Worm (Caenorhabditis elegans) whole organism, mixed stage, embryonic: ENCODE results near the gene F47B8.18.

Experiments used
- M03D4.4 ChIP-seq: sonication (generic microtip); optimal IDR thresholded peaks from 2 replicates; lab custom pipeline; 2017; ENCODE audit warnings: mild to moderate bottlenecking, missing genetic modification characterization, missing compliant biosample characterization
- bed-3 ChIP-seq: fragments of 200-800 bp; sonication (Bioruptor generic); optimal IDR thresholded peaks from 3 replicates; lab custom pipeline; 2018; ENCODE audit warnings: mild to moderate bottlenecking, missing genetic modification characterization, moderate library complexity, missing compliant biosample characterization
- blmp-1 ChIP-seq: fragments of 150-350 bp; optimal IDR thresholded peaks from 2 replicates; lab custom pipeline; 2014; ENCODE audit warnings: missing biosample characterization, missing genetic modification characterization
- ceh-39 ChIP-seq: fragments of 150-350 bp; optimal IDR thresholded peaks from 2 replicates; lab custom pipeline; 2014; ENCODE audit warnings: missing biosample characterization, missing genetic modification characterization
- ceh-43 ChIP-seq: fragments of 200-800 bp; sonication (Bioruptor generic); optimal IDR thresholded peaks from 2 replicates; lab custom pipeline; 2018; ENCODE audit warnings: mild to moderate bottlenecking, missing genetic modification characterization, moderate library complexity, missing compliant biosample characterization
- ceh-83 ChIP-seq: fragments of 200-800 bp; sonication (Bioruptor generic); optimal IDR thresholded peaks from 2 replicates; lab custom pipeline; 2018; ENCODE audit warnings: mild to moderate bottlenecking, missing genetic modification characterization, missing compliant biosample characterization
- ces-1 ChIP-seq: fragments of 150-350 bp; optimal IDR thresholded peaks from 2 replicates; lab custom pipeline; 2014; ENCODE audit warnings: missing biosample characterization, missing genetic modification reagents, missing genetic modification characterization
- cnd-1 ChIP-seq: fragments of 200-800 bp; sonication (Bioruptor generic); optimal IDR thresholded peaks from 2 replicates; lab custom pipeline; 2018; ENCODE audit warnings: mild to moderate bottlenecking, missing genetic modification characterization, missing compliant biosample characterization
- drap-1 ChIP-seq: fragments of 200-800 bp; sonication (Bioruptor generic); optimal IDR thresholded peaks from 3 replicates; lab custom pipeline; 2018; ENCODE audit warnings: mild to moderate bottlenecking, missing genetic modification characterization, missing compliant biosample characterization
- elt-1 ChIP-seq: sonication (generic microtip); optimal IDR thresholded peaks from 2 replicates; lab custom pipeline; 2017; ENCODE audit warnings: missing genetic modification characterization, mild to moderate bottlenecking, missing compliant biosample characterization, antibody characterized with exemption, moderate library complexity, borderline replicate concordance; ENCODE audit not compliant: insufficient read depth
- elt-3 ChIP-seq: fragments of 150-350 bp; optimal IDR thresholded peaks from 2 replicates; lab custom pipeline; 2014; ENCODE audit warnings: missing biosample characterization, missing genetic modification characterization
- flh-1 ChIP-seq: fragments of 200-800 bp; sonication (Bioruptor generic); optimal IDR thresholded peaks from 2 replicates; lab custom pipeline; 2018; ENCODE audit warnings: mild to moderate bottlenecking, missing genetic modification characterization, moderate library complexity, missing compliant biosample characterization
- ham-2 ChIP-seq: fragments of 200-800 bp; sonication (Bioruptor generic); optimal IDR thresholded peaks from 2 replicates; lab custom pipeline; 2018; ENCODE audit warnings: mild to moderate bottlenecking, missing genetic modification characterization, missing compliant biosample characterization
- hlh-1 ChIP-seq: fragments of 150-350 bp; optimal IDR thresholded peaks from 2 replicates; lab custom pipeline; 2014; ENCODE audit warnings: missing biosample characterization, missing genetic modification reagents, missing genetic modification characterization
- lin-13 ChIP-seq: fragments of 150-350 bp; optimal IDR thresholded peaks from 2 replicates; lab custom pipeline; 2014; ENCODE audit warnings: missing biosample characterization, missing genetic modification characterization
- lin-32 ChIP-seq: fragments of 200-800 bp; sonication (Bioruptor generic); optimal IDR thresholded peaks from 2 replicates; lab custom pipeline; 2018; ENCODE audit warnings: mild to moderate bottlenecking, missing genetic modification characterization, missing compliant biosample characterization
- lsy-2 ChIP-seq: fragments of 150-350 bp; optimal IDR thresholded peaks from 2 replicates; lab custom pipeline; 2014; ENCODE audit warnings: missing biosample characterization, missing genetic modification characterization
- mab-5 ChIP-seq: fragments of 150-350 bp; optimal IDR thresholded peaks from 2 replicates; lab custom pipeline; 2014; ENCODE audit warnings: missing biosample characterization, missing genetic modification characterization
- mep-1 ChIP-seq: fragments of 150-350 bp; optimal IDR thresholded peaks from 2 replicates; lab custom pipeline; 2017; ENCODE audit warnings: missing biosample characterization, missing genetic modification reagents, missing genetic modification characterization, inconsistent platforms
- mls-2 ChIP-seq: sonication (generic microtip); optimal IDR thresholded peaks from 2 replicates; lab custom pipeline; 2016; ENCODE audit warnings: mild to moderate bottlenecking, missing genetic modification characterization, moderate library complexity, missing compliant biosample characterization
- nhr-12 ChIP-seq: fragments of 150-350 bp; optimal IDR thresholded peaks from 2 replicates; lab custom pipeline; 2014; ENCODE audit warnings: missing biosample characterization, missing genetic modification characterization
- nhr-2 ChIP-seq: fragments of 150-350 bp; optimal IDR thresholded peaks from 2 replicates; lab custom pipeline; 2014; ENCODE audit warnings: missing biosample characterization, missing genetic modification characterization
- nhr-237 ChIP-seq: fragments of 150-350 bp; optimal IDR thresholded peaks from 2 replicates; lab custom pipeline; 2014; ENCODE audit warnings: missing biosample characterization, missing genetic modification characterization
- nhr-28 ChIP-seq: fragments of 150-350 bp; optimal IDR thresholded peaks from 2 replicates; lab custom pipeline; 2014; ENCODE audit warnings: missing biosample characterization, missing genetic modification characterization
- nhr-76 ChIP-seq: sonication (generic microtip); optimal IDR thresholded peaks from 2 replicates; lab custom pipeline; 2017; ENCODE audit warnings: missing biosample characterization, missing genetic modification characterization
- pha-4 ChIP-seq: fragments of 150-350 bp; optimal IDR thresholded peaks from 2 replicates; lab custom pipeline; 2018; ENCODE audit warnings: missing biosample characterization, missing genetic modification reagents, missing genetic modification characterization
- sem-2 ChIP-seq: fragments of 200-800 bp; sonication (Bioruptor generic); optimal IDR thresholded peaks from 2 replicates; lab custom pipeline; 2018; ENCODE audit warnings: mild to moderate bottlenecking, missing genetic modification characterization, missing compliant biosample characterization
- snpc-4 ChIP-seq: fragments of 150-350 bp; optimal IDR thresholded peaks from 2 replicates; lab custom pipeline; 2014; ENCODE audit warnings: missing biosample characterization, missing genetic modification characterization
- sptf-1 ChIP-seq: sonication (generic microtip); optimal IDR thresholded peaks from 2 replicates; lab custom pipeline; 2017; ENCODE audit warnings: mild to moderate bottlenecking, missing genetic modification characterization, moderate library complexity, missing compliant biosample characterization
- tbx-8 ChIP-seq: fragments of 200-800 bp; sonication (Bioruptor generic); optimal IDR thresholded peaks from 2 replicates; lab custom pipeline; 2018; ENCODE audit warnings: mild to moderate bottlenecking, missing genetic modification characterization, moderate library complexity, missing compliant biosample characterization
- unc-120 ChIP-seq: sonication (generic microtip); optimal IDR thresholded peaks from 2 replicates; lab custom pipeline; 2017; ENCODE audit warnings: missing genetic modification characterization, missing compliant biosample characterization; ENCODE audit not compliant: poor library complexity, severe bottlenecking
- unc-39 ChIP-seq: fragments of 150-350 bp; optimal IDR thresholded peaks from 2 replicates; lab custom pipeline; 2014; ENCODE audit warnings: missing biosample characterization, missing genetic modification characterization
- unc-62 ChIP-seq: fragments of 150-350 bp; optimal IDR thresholded peaks from 2 replicates; lab custom pipeline; 2014; ENCODE audit warnings: missing biosample characterization, missing genetic modification reagents, missing genetic modification characterization
- zip-8 ChIP-seq: fragments of 150-350 bp; optimal IDR thresholded peaks from 2 replicates; lab custom pipeline; 2014; ENCODE audit warnings: missing biosample characterization, missing genetic modification characterization
- ztf-11 ChIP-seq: fragments of 150-350 bp; optimal IDR thresholded peaks from 2 replicates; lab custom pipeline; 2014; ENCODE audit warnings: missing biosample characterization, missing genetic modification characterization

Gene F47B8.18

ce11 chrV:14352032-14352431 is 26.8 kb upstream of the F47B8.18 start:
- TF ChIP-seq lin-32 (GFP tag; lab: Kevin White, UChicago) (no peak), drap-1 (peak; percentile 26)

ce11 chrV:14351629-14352028 is 26.4 kb upstream of the F47B8.18 start, which contains the start of gene vha-13:
TSS of gene vha-13 (plus strand) at chrV:14351709.
- TF ChIP-seq mls-2 (tag; lab: Kevin White, UChicago) (no peak), lin-32 (GFP tag; lab: Kevin White, UChicago) (no peak), ces-1 (GFP tag; lab: Kevin White, UChicago) (no peak), pha-4 (tag; lab: Kevin White, UChicago) (no peak), sem-2 (GFP tag; lab: Kevin White, UChicago) (no peak), drap-1 (no peak), mep-1 (no peak), zip-8 (no peak)

- TF ChIP-seq ceh-43 = no peak
- TF ChIP-seq nhr-28 (tag; lab: Kevin White, UChicago) = no peak
- peak; percentile 6 for TF ChIP-seq mep-1
- TF ChIP-seq pha-4 (tag; lab: Kevin White, UChicago) = no peak
- TF ChIP-seq unc-39 (tag; lab: Kevin White, UChicago) = no peak
- no peak for TF ChIP-seq nhr-12 (tag; lab: Kevin White, UChicago)
- no peak for TF ChIP-seq blmp-1 (tag; lab: Kevin White, UChicago)
- no peak for TF ChIP-seq tbx-8 (GFP tag; lab: Kevin White, UChicago)
- no peak for TF ChIP-seq lin-13 (tag; lab: Kevin White, UChicago)
- TF ChIP-seq flh-1 (GFP tag; lab: Kevin White, UChicago) = no peak
- TF ChIP-seq bed-3 (GFP tag; lab: Kevin White, UChicago) = no peak
- TF ChIP-seq ces-1 (GFP tag; lab: Kevin White, UChicago) = peak; percentile 9
- peak; percentile 32 for TF ChIP-seq ceh-83 (GFP tag; lab: Kevin White, UChicago)
- no peak for TF ChIP-seq zip-8
- no peak for TF ChIP-seq unc-120 (tag; lab: Kevin White, UChicago)
- TF ChIP-seq nhr-237 = peak; percentile 56
- TF ChIP-seq drap-1 = peak; percentile 58
- TF ChIP-seq M03D4.4 (tag; lab: Kevin White, UChicago) = peak; percentile 2
- TF ChIP-seq elt-3 (tag; lab: Kevin White, UChicago) = no peak
- peak; percentile 12 for TF ChIP-seq ztf-11
- no peak for TF ChIP-seq elt-1
- peak; percentile 9 for TF ChIP-seq unc-62 (GFP tag; lab: Kevin White, UChicago)
- peak; percentile 31 for TF ChIP-seq lsy-2
- no peak for TF ChIP-seq nhr-2 (tag; lab: Kevin White, UChicago)
- TF ChIP-seq nhr-76 (tag; lab: Kevin White, UChicago) = no peak
- no peak for TF ChIP-seq mab-5 (tag; lab: Kevin White, UChicago)
- TF ChIP-seq snpc-4 (tag; lab: Kevin White, UChicago) = no peak
- no peak for TF ChIP-seq sptf-1 (tag; lab: Kevin White, UChicago)
- no peak for TF ChIP-seq ceh-39
- no peak for TF ChIP-seq sem-2 (GFP tag; lab: Kevin White, UChicago)
- no peak for TF ChIP-seq mls-2 (tag; lab: Kevin White, UChicago)
- TF ChIP-seq ham-2 (GFP tag; lab: Kevin White, UChicago) = peak; percentile 54
- TF ChIP-seq cnd-1 (tag; lab: Kevin White, UChicago) = no peak
- TF ChIP-seq hlh-1 = no peak
- no peak for TF ChIP-seq lin-32 (GFP tag; lab: Kevin White, UChicago)
These were observed 25.7 kb upstream of the F47B8.18 start for ce11 chrV:14350949-14351348.

- TF ChIP-seq snpc-4 (tag; lab: Kevin White, UChicago) = no peak
- no peak for TF ChIP-seq ces-1 (GFP tag; lab: Kevin White, UChicago)
- no peak for TF ChIP-seq nhr-76 (tag; lab: Kevin White, UChicago)
- no peak for TF ChIP-seq lin-32 (GFP tag; lab: Kevin White, UChicago)
- no peak for TF ChIP-seq zip-8
These were observed 25.2 kb upstream of the F47B8.18 start for ce11 chrV:14350498-14350897.
